Worm (Caenorhabditis elegans) whole organism, midembryonic: Measurements from ENCODE around the gene T25B2.4.

Experiments
- T22C8.4 ChIP-seq: fragments of 200-800 bp; sonication (Bioruptor generic); IDR thresholded peaks from 2 replicates; pipeline ENCODE4 v1.3.6; 2022; ENCODE audit warnings: missing genetic modification characterization, missing compliant biosample characterization
- cog-1 ChIP-seq: sonication (generic microtip); optimal IDR thresholded peaks from 2 replicates; lab custom pipeline; 2016; ENCODE audit warnings: missing genetic modification characterization, missing compliant biosample characterization
- flt-1 ChIP-seq: fragments of 200-800 bp; sonication (Bioruptor generic); IDR thresholded peaks from 2 replicates; pipeline ENCODE4 v1.3.6; 2022; ENCODE audit warnings: missing genetic modification characterization, missing compliant biosample characterization
- klf-2 ChIP-seq: fragments of 200-800 bp; sonication (Bioruptor generic); conservative IDR thresholded peaks from 2 replicates; pipeline ENCODE4 v1.3.6; 2022; ENCODE audit warnings: missing genetic modification reagents, missing genetic modification characterization, missing compliant biosample characterization
- med-1 ChIP-seq: sonication (generic microtip); optimal IDR thresholded peaks from 2 replicates; lab custom pipeline; 2017; ENCODE audit warnings: missing genetic modification characterization, mild to moderate bottlenecking, missing compliant biosample characterization, antibody characterized with exemption, missing genetic modification reagents; ENCODE audit not compliant: insufficient read depth
- ref-1 ChIP-seq: fragments of 200-800 bp; sonication (Bioruptor generic); conservative IDR thresholded peaks from 2 replicates; pipeline ENCODE4 v1.3.6; 2022; ENCODE audit warnings: missing genetic modification reagents, missing genetic modification characterization, missing compliant biosample characterization
- tab-1 ChIP-seq: fragments of 200-800 bp; sonication (Bioruptor generic); IDR thresholded peaks from 2 replicates; pipeline ENCODE4 v1.3.6; 2022; ENCODE audit warnings: missing genetic modification characterization, missing compliant biosample characterization
- ztf-23 ChIP-seq: fragments of 200-800 bp; sonication (Bioruptor generic); IDR thresholded peaks from 2 replicates; pipeline ENCODE4 v1.3.6; 2022; ENCODE audit warnings: missing genetic modification reagents, missing genetic modification characterization, missing compliant biosample characterization
- ztf-29 ChIP-seq: fragments of 200-800 bp; sonication (Bioruptor generic); IDR thresholded peaks from 2 replicates; pipeline ENCODE4 v1.3.6; 2022; ENCODE audit warnings: missing genetic modification reagents, missing genetic modification characterization, missing compliant biosample characterization

The T25B2.4 gene

ce11 chrX:6157411-6157916, 20.6 kb upstream of the T25B2.4 start:
- TF ChIP-seq flt-1 (GFP tag; lab: Robert Waterston, UW) (no peak), cog-1 (no peak), T22C8.4 (GFP tag; lab: Robert Waterston, UW) (no peak), ztf-23 (GFP tag; lab: Robert Waterston, UW) (no peak), klf-2 (GFP tag; lab: Robert Waterston, UW) (no peak), ref-1 (no peak), med-1 (no peak)

- TF ChIP-seq cog-1, result no peak
- TF ChIP-seq flt-1 (GFP tag; lab: Robert Waterston, UW), result no peak
- TF ChIP-seq ztf-29 (GFP tag; lab: Robert Waterston, UW), result no peak
- no peak for TF ChIP-seq ztf-23 (GFP tag; lab: Robert Waterston, UW)
- no peak for TF ChIP-seq T22C8.4 (GFP tag; lab: Robert Waterston, UW)
- TF ChIP-seq klf-2 (GFP tag; lab: Robert Waterston, UW), result no peak
- TF ChIP-seq tab-1 (GFP tag; lab: Robert Waterston, UW), result no peak
- TF ChIP-seq med-1, result no peak
- no peak for TF ChIP-seq ref-1
Measured at ce11 chrX:6159562-6159961, 18.5 kb upstream of the T25B2.4 start.

ce11 chrX:6160427-6160826, 17.6 kb upstream of the T25B2.4 start, which contains the start of gene odd-2:
Gene odd-2 (minus strand): TSS chrX:6160527.
- TF ChIP-seq ref-1 (no peak), med-1 (no peak), klf-2 (GFP tag; lab: Robert Waterston, UW) (no peak), T22C8.4 (GFP tag; lab: Robert Waterston, UW) (no peak), flt-1 (GFP tag; lab: Robert Waterston, UW) (no peak), ztf-23 (GFP tag; lab: Robert Waterston, UW) (no peak), cog-1 (no peak), ztf-29 (GFP tag; lab: Robert Waterston, UW) (no peak), tab-1 (GFP tag; lab: Robert Waterston, UW) (no peak)

- no peak for TF ChIP-seq med-1
- TF ChIP-seq ztf-29 (GFP tag; lab: Robert Waterston, UW), result no peak
- TF ChIP-seq klf-2 (GFP tag; lab: Robert Waterston, UW), result no peak
- no peak for TF ChIP-seq tab-1 (GFP tag; lab: Robert Waterston, UW)
- no peak for TF ChIP-seq ztf-23 (GFP tag; lab: Robert Waterston, UW)
Measured at ce11 chrX:6162037-6162436, 16.0 kb upstream of the T25B2.4 start.

ce11 chrX:6167376-6167775, 10.7 kb upstream of the T25B2.4 start:
- no peak for TF ChIP-seq tab-1 (GFP tag; lab: Robert Waterston, UW)
- TF ChIP-seq flt-1 (GFP tag; lab: Robert Waterston, UW), result no peak
- no peak for TF ChIP-seq ztf-23 (GFP tag; lab: Robert Waterston, UW)
- TF ChIP-seq T22C8.4 (GFP tag; lab: Robert Waterston, UW), result no peak
- TF ChIP-seq klf-2 (GFP tag; lab: Robert Waterston, UW), result no peak
- TF ChIP-seq med-1, result no peak
- TF ChIP-seq ref-1, result no peak

ce11 chrX:6169252-6169651, 8.8 kb upstream of the T25B2.4 start, which contains the start of gene T25B2.2:
Gene T25B2.2 (plus strand): TSS chrX:6169643.
- no peak for TF ChIP-seq T22C8.4 (GFP tag; lab: Robert Waterston, UW)
- no peak for TF ChIP-seq tab-1 (GFP tag; lab: Robert Waterston, UW)

- TF ChIP-seq T22C8.4 (GFP tag; lab: Robert Waterston, UW), result no peak
- TF ChIP-seq flt-1 (GFP tag; lab: Robert Waterston, UW), result no peak
- no peak for TF ChIP-seq med-1
- TF ChIP-seq tab-1 (GFP tag; lab: Robert Waterston, UW), result no peak
- no peak for TF ChIP-seq ref-1
- no peak for TF ChIP-seq ztf-23 (GFP tag; lab: Robert Waterston, UW)
- TF ChIP-seq ztf-29 (GFP tag; lab: Robert Waterston, UW), result no peak
- no peak for TF ChIP-seq klf-2 (GFP tag; lab: Robert Waterston, UW)
- no peak for TF ChIP-seq cog-1
Measured at ce11 chrX:6173656-6174055, 4.4 kb upstream of the T25B2.4 start, which contains the start of gene T25B2.1. Gene T25B2.1 (plus strand): TSS chrX:6173956.

- TF ChIP-seq cog-1 (no peak), med-1 (no peak), T22C8.4 (GFP tag; lab: Robert Waterston, UW) (no peak), ref-1 (no peak), flt-1 (GFP tag; lab: Robert Waterston, UW) (no peak), tab-1 (GFP tag; lab: Robert Waterston, UW) (no peak), ztf-23 (GFP tag; lab: Robert Waterston, UW) (no peak), ztf-29 (GFP tag; lab: Robert Waterston, UW) (no peak), klf-2 (GFP tag; lab: Robert Waterston, UW) (no peak)
Measured at ce11 chrX:6175829-6176228, 2.2 kb upstream of the T25B2.4 start, which contains the start of gene T25B2.3. Gene T25B2.3 (plus strand): TSS chrX:6176129.

- TF ChIP-seq flt-1 (GFP tag; lab: Robert Waterston, UW) (no peak), med-1 (no peak), tab-1 (GFP tag; lab: Robert Waterston, UW) (no peak), klf-2 (GFP tag; lab: Robert Waterston, UW) (no peak), T22C8.4 (GFP tag; lab: Robert Waterston, UW) (no peak), ztf-29 (GFP tag; lab: Robert Waterston, UW) (no peak), ztf-23 (GFP tag; lab: Robert Waterston, UW) (no peak), cog-1 (no peak), ref-1 (no peak)
Measured at ce11 chrX:6178989-6179388, 945 bp downstream of the T25B2.4 start.

ce11 chrX:6180293-6180692, 2.2 kb downstream of the T25B2.4 start, which contains the start of gene T13C5.7:
Gene T13C5.7 (plus strand): TSS chrX:6180593.
- TF ChIP-seq ref-1, result no peak
- no peak for TF ChIP-seq ztf-23 (GFP tag; lab: Robert Waterston, UW)
- TF ChIP-seq med-1, result no peak
- no peak for TF ChIP-seq ztf-29 (GFP tag; lab: Robert Waterston, UW)
